Worm (Caenorhabditis elegans): ENCODE results near the gene Y56A3A.22.

- no peak for TF ChIP-seq ama-1 (optimal IDR thresholded peaks at IDR 0.05)
- TF ChIP-seq lin-39 (tag; optimal IDR thresholded peaks at IDR 0.05), result no peak
- TF ChIP-seq nhr-77 (tag; optimal IDR thresholded peaks at IDR 0.05), result no peak
- TF ChIP-seq unc-39 (tag; optimal IDR thresholded peaks at IDR 0.05), result no peak
- TF ChIP-seq ceh-16 (tag; optimal IDR thresholded peaks at IDR 0.05), result no peak
- no peak for TF ChIP-seq fkh-10 (GFP tag; optimal IDR thresholded peaks at IDR 0.05)
- TF ChIP-seq unc-62 (GFP tag; optimal IDR thresholded peaks at IDR 0.05), result no peak
- no peak for TF ChIP-seq ceh-28 (tag; optimal IDR thresholded peaks at IDR 0.05)
- TF ChIP-seq egl-27 (tag; optimal IDR thresholded peaks at IDR 0.05), result no peak
- no peak for TF ChIP-seq nhr-11 (tag; optimal IDR thresholded peaks at IDR 0.05)
- no peak for TF ChIP-seq elt-2 (tag; optimal IDR thresholded peaks at IDR 0.05)
- TF ChIP-seq snpc-4 (tag; optimal IDR thresholded peaks at IDR 0.05), result no peak
Measured at ce11 chrIII:11954150-11954549, 32.7 kb downstream of the Y56A3A.22 start.

Measured in whole organism, L3 larva.